Fruit fly (Drosophila melanogaster): ENCODE measurements around the gene CG11570.

The CG11570 gene

dm6 chr3L:11957669-11958333 lies at the start of gene CG11570, which contains the start of gene CG43294:
TSS of gene CG11570 (minus strand) at chr3L:11957769.
TSS of gene CG43294 (plus strand) at chr3L:11958283.
- no peak for TF ChIP-seq achi (GFP tag; optimal IDR thresholded peaks at IDR 0.05)
- no peak for TF ChIP-seq Smox (GFP tag; optimal IDR thresholded peaks at IDR 0.05)
- no peak for TF ChIP-seq Hr38 (GFP tag; optimal IDR thresholded peaks at IDR 0.05)
- no peak for TF ChIP-seq CG7368 (GFP tag; optimal IDR thresholded peaks at IDR 0.05)
- no peak for TF ChIP-seq fd59A (GFP tag; optimal IDR thresholded peaks at IDR 0.05)
- no peak for TF ChIP-seq Ets21C (GFP tag; optimal IDR thresholded peaks at IDR 0.05)
- no peak for TF ChIP-seq CG3919 (GFP tag; optimal IDR thresholded peaks at IDR 0.05)
- no peak for TF ChIP-seq Hr39 (GFP tag; optimal IDR thresholded peaks at IDR 0.05)
- TF ChIP-seq net (GFP tag; optimal IDR thresholded peaks at IDR 0.05): no peak
- no peak for TF ChIP-seq CG32006 (GFP tag; optimal IDR thresholded peaks at IDR 0.05)
- TF ChIP-seq lz (GFP tag; optimal IDR thresholded peaks at IDR 0.05): no peak
- TF ChIP-seq Ets96B (tag; optimal IDR thresholded peaks at IDR 0.05): no peak
- no peak for TF ChIP-seq CG8119 (GFP tag; IDR thresholded peaks at IDR 0.05)
- TF ChIP-seq CG31627 (GFP tag; optimal IDR thresholded peaks at IDR 0.05): no peak
- TF ChIP-seq Eip75B (GFP tag; optimal IDR thresholded peaks at IDR 0.05): no peak
- TF ChIP-seq eg (GFP tag; IDR thresholded peaks at IDR 0.05): no peak

- TF ChIP-seq Sox15 (GFP tag; optimal IDR thresholded peaks at IDR 0.05): no peak
- TF ChIP-seq CG6163 (GFP tag; IDR thresholded peaks at IDR 0.05): no peak
- no peak for TF ChIP-seq CG3919 (GFP tag; optimal IDR thresholded peaks at IDR 0.05)
- no peak for TF ChIP-seq Eip78C (GFP tag)
- no peak for TF ChIP-seq svp (GFP tag)
- TF ChIP-seq CG6276 (GFP tag; optimal IDR thresholded peaks at IDR 0.05): no peak
- TF ChIP-seq CG8319 (GFP tag; optimal IDR thresholded peaks at IDR 0.05): no peak
- TF ChIP-seq Hr4 (GFP tag; optimal IDR thresholded peaks at IDR 0.05): no peak
- no peak for TF ChIP-seq fd85E (GFP tag; optimal IDR thresholded peaks at IDR 0.05)
- TF ChIP-seq CG31627 (GFP tag; optimal IDR thresholded peaks at IDR 0.05): no peak
- TF ChIP-seq CG4318 (GFP tag; optimal IDR thresholded peaks at IDR 0.05): no peak
- TF ChIP-seq salr (GFP tag; optimal IDR thresholded peaks at IDR 0.05): no peak
- no peak for TF ChIP-seq esn (GFP tag; optimal IDR thresholded peaks at IDR 0.05)
- TF ChIP-seq Hr39 (GFP tag; optimal IDR thresholded peaks at IDR 0.05): no peak
- no peak for TF ChIP-seq OdsH (GFP tag; optimal IDR thresholded peaks at IDR 0.05)
Measured at dm6 chr3L:12004136-12004535, 46.6 kb upstream of the CG11570 start.

- no peak for TF ChIP-seq ss (GFP tag; optimal IDR thresholded peaks at IDR 0.05)
- no peak for TF ChIP-seq fd85E (GFP tag; optimal IDR thresholded peaks at IDR 0.05)
- no peak for TF ChIP-seq pdm3 (GFP tag; optimal IDR thresholded peaks at IDR 0.05)
- TF ChIP-seq Ets96B (tag; optimal IDR thresholded peaks at IDR 0.05): no peak
Measured at dm6 chr3L:12003457-12003856, 45.9 kb upstream of the CG11570 start.

- TF ChIP-seq vri (GFP tag; optimal IDR thresholded peaks at IDR 0.05) (no peak), Ets21C (GFP tag; optimal IDR thresholded peaks at IDR 0.05) (peak; percentile 68), eg (GFP tag; IDR thresholded peaks at IDR 0.05) (peak; percentile 59), CG4318 (GFP tag; optimal IDR thresholded peaks at IDR 0.05) (no peak), Eip78C (GFP tag) (peak; percentile 83), Ets96B (tag; optimal IDR thresholded peaks at IDR 0.05) (no peak), CG8119 (GFP tag; IDR thresholded peaks at IDR 0.05) (no peak), CG11294 (GFP tag; IDR thresholded peaks at IDR 0.05) (peak; percentile 19; the same call in 1 of the 2 replicates), CG6276 (GFP tag; optimal IDR thresholded peaks at IDR 0.05) (no peak), lz (GFP tag; optimal IDR thresholded peaks at IDR 0.05) (peak; percentile 79), CG7368 (GFP tag; optimal IDR thresholded peaks at IDR 0.05) (peak; percentile 21), salr (GFP tag; optimal IDR thresholded peaks at IDR 0.05) (peak in 1 of 2 experiments; percentile 6), CG3919 (GFP tag; optimal IDR thresholded peaks at IDR 0.05) (no peak), CG34406 (GFP tag; optimal IDR thresholded peaks at IDR 0.05) (peak; percentile 22), Eip75B (GFP tag; optimal IDR thresholded peaks at IDR 0.05) (peak; percentile 55), Hr39 (GFP tag; optimal IDR thresholded peaks at IDR 0.05) (peak; percentile 80), net (GFP tag; optimal IDR thresholded peaks at IDR 0.05) (no peak), esn (GFP tag; optimal IDR thresholded peaks at IDR 0.05) (peak; percentile 73), CG6163 (GFP tag; IDR thresholded peaks at IDR 0.05) (peak; percentile 61; the same call in 1 of the 3 replicates), Smox (GFP tag; optimal IDR thresholded peaks at IDR 0.05) (no peak), svp (GFP tag) (no peak), ss (GFP tag; optimal IDR thresholded peaks at IDR 0.05) (no peak), Met (GFP tag; optimal IDR thresholded peaks at IDR 0.05) (peak; percentile 45), achi (GFP tag; optimal IDR thresholded peaks at IDR 0.05) (peak; percentile 79), CG15336 (GFP tag; IDR thresholded peaks at IDR 0.05) (peak; percentile 26; the same call in 1 of the 2 replicates), topi (GFP tag; optimal IDR thresholded peaks at IDR 0.05) (peak; percentile 59), Lpt (GFP tag; optimal IDR thresholded peaks at IDR 0.05) (peak; percentile 8), dac (GFP tag; optimal IDR thresholded peaks at IDR 0.05) (no peak), CG10669 (GFP tag; optimal IDR thresholded peaks at IDR 0.05) (no peak), CG8319 (GFP tag; optimal IDR thresholded peaks at IDR 0.05) (peak; percentile 35), CG10631 (GFP tag; optimal IDR thresholded peaks at IDR 0.05) (peak; percentile 75)
Measured at dm6 chr3L:12002321-12003248, 45.0 kb upstream of the CG11570 start, which contains the start of the genes Pop2 and CG6928. TSS of gene Pop2 (minus strand) at chr3L:12002915. TSS of gene CG6928 (plus strand) at chr3L:12003155.
